In the genomic region with DNA sequence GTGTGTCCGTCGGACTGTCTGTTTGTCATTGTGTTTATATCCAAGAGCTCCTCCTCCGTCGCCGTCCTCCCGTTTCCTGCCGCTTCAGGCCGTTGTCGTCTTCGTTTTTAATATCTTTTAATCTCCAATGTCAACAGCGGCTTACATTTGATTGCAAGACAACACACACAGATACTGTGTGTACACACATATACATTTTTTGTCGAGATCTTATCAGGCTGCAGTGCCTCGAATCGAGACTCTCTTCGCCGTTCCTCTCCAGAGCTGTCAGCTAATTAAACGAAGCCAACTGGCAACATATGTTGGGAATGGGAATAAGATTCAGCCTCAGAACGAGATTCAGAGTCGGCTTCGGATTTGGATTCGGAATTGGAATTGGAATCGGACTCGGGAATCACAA, we compare ENCODE assay signal across 1 fruit fly cellular context.
TF ChIP-seq lines count a peak whose summit lies in the region.

No protein-coding gene starts in this region.

TF ChIP-seq in whole organism, embryonic, 481 proteins besides CTCF, POLR2A, EP300 and RAD21 (continued from another document):
- TF ChIP-seq dm (GFP tag; optimal IDR thresholded peaks at IDR 0.05; lab: Kevin White, UChicago): no peak
- peak; percentile 79 for TF ChIP-seq kni (GFP tag; optimal IDR thresholded peaks at IDR 0.05; lab: Kevin White, UChicago)
- TF ChIP-seq CG1603 (tag; optimal IDR thresholded peaks at IDR 0.05; lab: Kevin White, UChicago): peak; percentile 7
- TF ChIP-seq CG1529 (GFP tag; optimal IDR thresholded peaks at IDR 0.05; lab: Kevin White, UChicago): peak; percentile 13
- TF ChIP-seq p53 (GFP tag; optimal IDR thresholded peaks at IDR 0.05; lab: Kevin White, UChicago): no peak
- no peak for TF ChIP-seq CG4328 (GFP tag; optimal IDR thresholded peaks at IDR 0.05; lab: Kevin White, UChicago)
- TF ChIP-seq stc (GFP tag; IDR thresholded peaks at IDR 0.05; lab: Robert Waterston, UW): no peak
- no peak for TF ChIP-seq Aef1 (GFP tag; IDR thresholded peaks at IDR 0.05; lab: Robert Waterston, UW)
- TF ChIP-seq CG14667 (GFP tag; IDR thresholded peaks at IDR 0.05; lab: Robert Waterston, UW): no peak
- no peak for TF ChIP-seq jing (GFP tag; optimal IDR thresholded peaks at IDR 0.05; lab: Kevin White, UChicago)
- TF ChIP-seq CG13894 (tag; optimal IDR thresholded peaks at IDR 0.05; lab: Kevin White, UChicago): no peak
- no peak for TF ChIP-seq CG16815 (GFP tag; optimal IDR thresholded peaks at IDR 0.05; lab: Kevin White, UChicago)
- TF ChIP-seq CG3407 (GFP tag; optimal IDR thresholded peaks at IDR 0.05; lab: Kevin White, UChicago): peak; percentile 40
- TF ChIP-seq Meics (GFP tag; optimal IDR thresholded peaks at IDR 0.05; lab: Kevin White, UChicago): no peak
- TF ChIP-seq Rx (GFP tag; IDR thresholded peaks at IDR 0.05; lab: Robert Waterston, UW): no peak
- TF ChIP-seq NC2β (GFP tag; optimal IDR thresholded peaks at IDR 0.05; lab: Kevin White, UChicago): no peak
- peak; percentile 77 for TF ChIP-seq CG15696 (tag; optimal IDR thresholded peaks at IDR 0.05; lab: Kevin White, UChicago)
- TF ChIP-seq usp (GFP tag; optimal IDR thresholded peaks at IDR 0.05; lab: Kevin White, UChicago): no peak
- peak; percentile 24 for TF ChIP-seq ac (GFP tag; optimal IDR thresholded peaks at IDR 0.05; lab: Kevin White, UChicago)
- TF ChIP-seq bbx (GFP tag; IDR thresholded peaks at IDR 0.05; lab: Robert Waterston, UW; ENCODE audit: partially characterized antibody): no peak
- TF ChIP-seq knrl (GFP tag; IDR thresholded peaks at IDR 0.05; lab: Robert Waterston, UW; ENCODE audit: partially characterized antibody): no peak
- no peak for TF ChIP-seq CG4404 (GFP tag; IDR thresholded peaks at IDR 0.05; lab: Robert Waterston, UW)
- TF ChIP-seq hkb (optimal IDR thresholded peaks at IDR 0.05; lab: Kevin White, UChicago): no peak
- TF ChIP-seq hkb (GFP tag; IDR thresholded peaks at IDR 0.05; lab: Robert Waterston, UW): no peak
- TF ChIP-seq dimm (GFP tag; IDR thresholded peaks at IDR 0.05; lab: Robert Waterston, UW): no peak
- no peak for TF ChIP-seq phol (tag; optimal IDR thresholded peaks at IDR 0.05; lab: Kevin White, UChicago)
- peak; percentile 5 for TF ChIP-seq Sox100B (GFP tag; optimal IDR thresholded peaks at IDR 0.05; lab: Kevin White, UChicago)
- TF ChIP-seq CG17829 (tag; optimal IDR thresholded peaks at IDR 0.05; lab: Kevin White, UChicago): no peak
- no peak for TF ChIP-seq CG6791 (GFP tag; IDR thresholded peaks at IDR 0.05; lab: Robert Waterston, UW; ENCODE audit: partially characterized antibody)
- no peak for TF ChIP-seq CG12769 (tag; optimal IDR thresholded peaks at IDR 0.05; lab: Kevin White, UChicago)
- no peak for TF ChIP-seq lmd (GFP tag; IDR thresholded peaks at IDR 0.05; lab: Robert Waterston, UW)
- TF ChIP-seq jumu (GFP tag; optimal IDR thresholded peaks at IDR 0.05; lab: Kevin White, UChicago): no peak
- TF ChIP-seq CG12236 (GFP tag; optimal IDR thresholded peaks at IDR 0.05; lab: Kevin White, UChicago): peak; percentile 11
- no peak for TF ChIP-seq sug (tag; optimal IDR thresholded peaks at IDR 0.05; lab: Kevin White, UChicago)
- no peak for TF ChIP-seq Lpt (GFP tag; optimal IDR thresholded peaks at IDR 0.05; lab: Kevin White, UChicago)
- TF ChIP-seq CG6254 (GFP tag; optimal IDR thresholded peaks at IDR 0.05; lab: Kevin White, UChicago): peak; percentile 21
- TF ChIP-seq CG4360 (GFP tag; IDR thresholded peaks at IDR 0.05; lab: Robert Waterston, UW): peak; percentile 26; the same call in 1 of the 2 replicates
- TF ChIP-seq gsb-n (tag; optimal IDR thresholded peaks at IDR 0.05; lab: Kevin White, UChicago): no peak
- no peak for TF ChIP-seq Fer1 (GFP tag; optimal IDR thresholded peaks at IDR 0.05; lab: Kevin White, UChicago)
- TF ChIP-seq CG3281 (GFP tag; optimal IDR thresholded peaks at IDR 0.05; lab: Kevin White, UChicago): no peak
- TF ChIP-seq CkIIα-i1 (GFP tag; IDR thresholded peaks at IDR 0.05; lab: Robert Waterston, UW): no peak
- TF ChIP-seq hth (optimal IDR thresholded peaks at IDR 0.05; lab: Kevin White, UChicago): no peak
- no peak for TF ChIP-seq Dbx (GFP tag; IDR thresholded peaks at IDR 0.05; lab: Robert Waterston, UW)
- TF ChIP-seq CG6654 (GFP tag; optimal IDR thresholded peaks at IDR 0.05; lab: Kevin White, UChicago): no peak
- TF ChIP-seq sqz (GFP tag; optimal IDR thresholded peaks at IDR 0.05; lab: Kevin White, UChicago): no peak
- peak; percentile 51; the same call in 1 of the 2 replicates for TF ChIP-seq Awh (GFP tag; IDR thresholded peaks at IDR 0.05; lab: Robert Waterston, UW)
- TF ChIP-seq B-H1 (GFP tag; IDR thresholded peaks at IDR 0.05; lab: Robert Waterston, UW): no peak
- TF ChIP-seq wek (GFP tag; optimal IDR thresholded peaks at IDR 0.05; lab: Kevin White, UChicago): peak; percentile 25
- TF ChIP-seq wor (GFP tag; IDR thresholded peaks at IDR 0.05; lab: Robert Waterston, UW): no peak
- no peak for TF ChIP-seq Sry-β (GFP tag; optimal IDR thresholded peaks at IDR 0.05; lab: Kevin White, UChicago)
- TF ChIP-seq CG8478 (optimal IDR thresholded peaks at IDR 0.05; lab: Kevin White, UChicago): no peak
- TF ChIP-seq CG13287 (GFP tag; IDR thresholded peaks at IDR 0.05; lab: Robert Waterston, UW; ENCODE audit: partially characterized antibody): no peak
- no peak for TF ChIP-seq CG10565 (GFP tag; optimal IDR thresholded peaks at IDR 0.05; lab: Kevin White, UChicago)
- TF ChIP-seq croc (GFP tag; conservative IDR thresholded peaks at IDR 0.05; lab: Robert Waterston, UW): no peak
- no peak for TF ChIP-seq CG33213 (GFP tag; optimal IDR thresholded peaks at IDR 0.05; lab: Kevin White, UChicago)
- no peak for TF ChIP-seq Oaz (GFP tag; IDR thresholded peaks at IDR 0.05; lab: Robert Waterston, UW)
- no peak for TF ChIP-seq CG13624 (GFP tag; optimal IDR thresholded peaks at IDR 0.05; lab: Kevin White, UChicago)
- TF ChIP-seq CG10543 (GFP tag; optimal IDR thresholded peaks at IDR 0.05; lab: Kevin White, UChicago): no peak
- no peak for TF ChIP-seq CG15269 (tag; optimal IDR thresholded peaks at IDR 0.05; lab: Kevin White, UChicago)
- TF ChIP-seq CG2889 (GFP tag; IDR thresholded peaks at IDR 0.05; lab: Robert Waterston, UW): no peak
- TF ChIP-seq Deaf1 (tag; optimal IDR thresholded peaks at IDR 0.05; lab: Kevin White, UChicago): peak; percentile 31
- no peak for TF ChIP-seq Mad (GFP tag; optimal IDR thresholded peaks at IDR 0.05; lab: Kevin White, UChicago)
- TF ChIP-seq Dip3 (GFP tag; optimal IDR thresholded peaks at IDR 0.05; lab: Kevin White, UChicago): no peak
- TF ChIP-seq unpg (GFP tag; optimal IDR thresholded peaks at IDR 0.05; lab: Kevin White, UChicago): no peak
- peak; percentile 44 for TF ChIP-seq CG10209 (GFP tag; optimal IDR thresholded peaks at IDR 0.05; lab: Kevin White, UChicago)
- peak in 1 of 2 experiments; percentile 17 for TF ChIP-seq dpn (GFP tag; optimal IDR thresholded peaks at IDR 0.05; lab: Kevin White, UChicago)
- no peak for TF ChIP-seq CG12391 (tag; optimal IDR thresholded peaks at IDR 0.05; lab: Kevin White, UChicago)
- peak; percentile 38 for TF ChIP-seq Vsx1 (GFP tag; optimal IDR thresholded peaks at IDR 0.05; lab: Kevin White, UChicago)
- TF ChIP-seq D19B (GFP tag; optimal IDR thresholded peaks at IDR 0.05; lab: Kevin White, UChicago): no peak
- peak; percentile 23 for TF ChIP-seq nerfin-1 (tag; optimal IDR thresholded peaks at IDR 0.05; lab: Kevin White, UChicago)
- no peak for TF ChIP-seq esg (GFP tag; conservative IDR thresholded peaks at IDR 0.05; lab: Robert Waterston, UW)
- no peak for TF ChIP-seq Dek (tag; optimal IDR thresholded peaks at IDR 0.05; lab: Kevin White, UChicago)
- TF ChIP-seq nmo (GFP tag; optimal IDR thresholded peaks at IDR 0.05; lab: Kevin White, UChicago): no peak
- no peak for TF ChIP-seq row (GFP tag; IDR thresholded peaks at IDR 0.05; lab: Robert Waterston, UW)
- no peak for TF ChIP-seq peb (GFP tag; IDR thresholded peaks at IDR 0.05; lab: Robert Waterston, UW)
- TF ChIP-seq Chrac-16 (GFP tag; optimal IDR thresholded peaks at IDR 0.05; lab: Kevin White, UChicago): no peak
- TF ChIP-seq gem (tag; optimal IDR thresholded peaks at IDR 0.05; lab: Kevin White, UChicago): no peak
